Comparison of ENCODE assay signal across 4 fruit fly cellular contexts in genomic region chr3R:21481960-21482359, dm6.
TF ChIP-seq lines count a peak whose summit lies in the region.

Gene Fancm, plus strand, starts transcription at chr3R:21482325.

TF ChIP-seq in whole organism, adult, 20 proteins besides CTCF, POLR2A, EP300 and RAD21 (continued from another document):
- TF ChIP-seq Hr96 (GFP tag; optimal IDR thresholded peaks at IDR 0.05; lab: Kevin White, UChicago): peak; percentile 65
- peak; percentile 31 for TF ChIP-seq CG11617 (GFP tag; optimal IDR thresholded peaks at IDR 0.05; lab: Kevin White, UChicago)

TF ChIP-seq in whole organism, embryonic, 481 proteins besides CTCF, POLR2A, EP300 and RAD21 (continued from another document and continues in another):
- TF ChIP-seq CG13424 (tag; optimal IDR thresholded peaks at IDR 0.05; lab: Kevin White, UChicago): peak; percentile 40
- no peak for TF ChIP-seq Poxn (GFP tag; IDR thresholded peaks at IDR 0.05; lab: Robert Waterston, UW)
- TF ChIP-seq tin (GFP tag; optimal IDR thresholded peaks at IDR 0.05; lab: Kevin White, UChicago): peak; percentile 78
- peak; percentile 51 for TF ChIP-seq slp2 (GFP tag; optimal IDR thresholded peaks at IDR 0.05; lab: Kevin White, UChicago)
- peak; percentile 27 for TF ChIP-seq CG17802 (tag; optimal IDR thresholded peaks at IDR 0.05; lab: Kevin White, UChicago)
- TF ChIP-seq H2.0 (GFP tag; IDR thresholded peaks at IDR 0.05; lab: Robert Waterston, UW): peak; percentile 23; the same call in 1 of the 2 replicates
- no peak for TF ChIP-seq CG10274 (GFP tag; optimal IDR thresholded peaks at IDR 0.05; lab: Kevin White, UChicago)
- peak in 1 of 3 experiments; percentile 2 for TF ChIP-seq Stat92E (GFP tag; optimal IDR thresholded peaks at IDR 0.05; lab: Kevin White, UChicago)
- no peak for TF ChIP-seq Gsc (GFP tag; IDR thresholded peaks at IDR 0.05; lab: Robert Waterston, UW)
- TF ChIP-seq dan (GFP tag; IDR thresholded peaks at IDR 0.05; lab: Robert Waterston, UW): no peak
- TF ChIP-seq eve (GFP tag; optimal IDR thresholded peaks at IDR 0.05; lab: Kevin White, UChicago): no peak
- peak; percentile 52; the same call in 1 of the 2 replicates for TF ChIP-seq hbn (GFP tag; IDR thresholded peaks at IDR 0.05; lab: Robert Waterston, UW; ENCODE audit: partially characterized antibody)
- TF ChIP-seq CG15073 (GFP tag; optimal IDR thresholded peaks at IDR 0.05; lab: Kevin White, UChicago): peak; percentile 33
- TF ChIP-seq Bgb (GFP tag; IDR thresholded peaks at IDR 0.05; lab: Robert Waterston, UW; ENCODE audit: partially characterized antibody): peak; percentile 51
- no peak for TF ChIP-seq CG8765 (GFP tag; IDR thresholded peaks at IDR 0.05; lab: Robert Waterston, UW)
- peak; percentile 80 for TF ChIP-seq CG12155 (GFP tag; optimal IDR thresholded peaks at IDR 0.05; lab: Kevin White, UChicago)
- TF ChIP-seq ham (GFP tag; IDR thresholded peaks at IDR 0.05; lab: Robert Waterston, UW): no peak
- peak; percentile 98 for TF ChIP-seq E2f2 (GFP tag; IDR thresholded peaks at IDR 0.05; lab: Robert Waterston, UW)
- peak; percentile 57 for TF ChIP-seq CG16863 (GFP tag; optimal IDR thresholded peaks at IDR 0.05; lab: Kevin White, UChicago)
- TF ChIP-seq lola (GFP tag; optimal IDR thresholded peaks at IDR 0.05; lab: Kevin White, UChicago): peak in 1 of 3 experiments; percentile 49
- TF ChIP-seq pum (GFP tag; optimal IDR thresholded peaks at IDR 0.05; lab: Kevin White, UChicago): peak; percentile 80
- peak; percentile 9 for TF ChIP-seq Dek (tag; optimal IDR thresholded peaks at IDR 0.05; lab: Kevin White, UChicago)
- peak; percentile 4 for TF ChIP-seq Nf-YB (GFP tag; optimal IDR thresholded peaks at IDR 0.05; lab: Kevin White, UChicago)
- peak; percentile 65; the same call in 2 of the 3 replicates for TF ChIP-seq CG6791 (GFP tag; IDR thresholded peaks at IDR 0.05; lab: Robert Waterston, UW; ENCODE audit: partially characterized antibody)
- TF ChIP-seq trh (GFP tag; optimal IDR thresholded peaks at IDR 0.05; lab: Kevin White, UChicago): peak; percentile 25
- no peak for TF ChIP-seq cato (GFP tag; optimal IDR thresholded peaks at IDR 0.05; lab: Kevin White, UChicago; ENCODE audit: borderline replicate concordance)
- TF ChIP-seq Max (GFP tag; optimal IDR thresholded peaks at IDR 0.05; lab: Kevin White, UChicago): peak; percentile 55
- TF ChIP-seq grau (tag; optimal IDR thresholded peaks at IDR 0.05; lab: Kevin White, UChicago): peak; percentile 61
- no peak; the same call in 1 of the 2 replicates for TF ChIP-seq cas (GFP tag; IDR thresholded peaks at IDR 0.05; lab: Robert Waterston, UW)
- peak; percentile 68 for TF ChIP-seq sisA (GFP tag; IDR thresholded peaks at IDR 0.05; lab: Robert Waterston, UW)
- TF ChIP-seq lab (GFP tag; optimal IDR thresholded peaks at IDR 0.05; lab: Kevin White, UChicago): peak; percentile 54
- TF ChIP-seq dmrt11E (tag; optimal IDR thresholded peaks at IDR 0.05; lab: Kevin White, UChicago): peak; percentile 51
- TF ChIP-seq CG17829 (tag; optimal IDR thresholded peaks at IDR 0.05; lab: Kevin White, UChicago): peak; percentile 62
- TF ChIP-seq C15 (GFP tag; IDR thresholded peaks at IDR 0.05; lab: Robert Waterston, UW): no peak
- peak; percentile 80 for TF ChIP-seq HLH54F (GFP tag; optimal IDR thresholded peaks at IDR 0.05; lab: Kevin White, UChicago)
- peak; percentile 62 for TF ChIP-seq NfI (GFP tag; optimal IDR thresholded peaks at IDR 0.05; lab: Kevin White, UChicago)
- TF ChIP-seq her (GFP tag; optimal IDR thresholded peaks at IDR 0.05; lab: Kevin White, UChicago): peak; percentile 62
- no peak for TF ChIP-seq CG4328 (GFP tag; optimal IDR thresholded peaks at IDR 0.05; lab: Kevin White, UChicago)
- TF ChIP-seq CG13624 (GFP tag; optimal IDR thresholded peaks at IDR 0.05; lab: Kevin White, UChicago): peak; percentile 76
- peak; percentile 86 for TF ChIP-seq nerfin-1 (tag; optimal IDR thresholded peaks at IDR 0.05; lab: Kevin White, UChicago)
- TF ChIP-seq CG11560 (tag; IDR thresholded peaks at IDR 0.05; lab: Robert Waterston, UW): peak; percentile 50; the same call in 1 of the 3 replicates

TF ChIP-seq in whole organism, prepupa, 60 proteins besides CTCF, POLR2A, EP300 and RAD21 (continued from another document):
- TF ChIP-seq dsx (GFP tag; optimal IDR thresholded peaks at IDR 0.05; lab: Kevin White, UChicago; ENCODE audit: poor library complexity, severe bottlenecking): peak; percentile 91
- no peak for TF ChIP-seq CG15336 (GFP tag; IDR thresholded peaks at IDR 0.05; lab: Robert Waterston, UW)
- no peak for TF ChIP-seq Gug (GFP tag; IDR thresholded peaks at IDR 0.05; lab: Robert Waterston, UW)
- TF ChIP-seq net (GFP tag; optimal IDR thresholded peaks at IDR 0.05; lab: Kevin White, UChicago): no peak
- peak; percentile 57 for TF ChIP-seq esn (GFP tag; optimal IDR thresholded peaks at IDR 0.05; lab: Kevin White, UChicago)
- TF ChIP-seq cyc (GFP tag; optimal IDR thresholded peaks at IDR 0.05; lab: Kevin White, UChicago): peak; percentile 67
- no peak for TF ChIP-seq eg (GFP tag; IDR thresholded peaks at IDR 0.05; lab: Robert Waterston, UW)
- TF ChIP-seq Sox15 (GFP tag; optimal IDR thresholded peaks at IDR 0.05; lab: Kevin White, UChicago): peak; percentile 30
- peak; percentile 71 for TF ChIP-seq CG31627 (GFP tag; optimal IDR thresholded peaks at IDR 0.05; lab: Kevin White, UChicago)
- TF ChIP-seq CG8319 (GFP tag; optimal IDR thresholded peaks at IDR 0.05; lab: Kevin White, UChicago): no peak
- TF ChIP-seq CG6276 (GFP tag; optimal IDR thresholded peaks at IDR 0.05; lab: Kevin White, UChicago): no peak
- TF ChIP-seq CG10631 (GFP tag; optimal IDR thresholded peaks at IDR 0.05; lab: Kevin White, UChicago): peak; percentile 57
- TF ChIP-seq Ets96B (tag; optimal IDR thresholded peaks at IDR 0.05; lab: Kevin White, UChicago): no peak
- TF ChIP-seq Sox102F (GFP tag; optimal IDR thresholded peaks at IDR 0.05; lab: Kevin White, UChicago): no peak
- peak; percentile 17 for TF ChIP-seq OdsH (GFP tag; optimal IDR thresholded peaks at IDR 0.05; lab: Kevin White, UChicago)
- TF ChIP-seq CG11762 (GFP tag; optimal IDR thresholded peaks at IDR 0.05; lab: Kevin White, UChicago; ENCODE audit: insufficient read depth): no peak
- no peak for TF ChIP-seq Lpt (GFP tag; optimal IDR thresholded peaks at IDR 0.05; lab: Kevin White, UChicago)
- no peak for TF ChIP-seq CG8632 (GFP tag; optimal IDR thresholded peaks at IDR 0.05; lab: Kevin White, UChicago)
- no peak for TF ChIP-seq CG1621 (tag; optimal IDR thresholded peaks at IDR 0.05; lab: Kevin White, UChicago)
- TF ChIP-seq Eip78C (GFP tag; lab: Kevin White, UChicago): peak; percentile 76
- TF ChIP-seq CG8119 (GFP tag; IDR thresholded peaks at IDR 0.05; lab: Robert Waterston, UW): no peak
- TF ChIP-seq fkh (GFP tag; optimal IDR thresholded peaks at IDR 0.05; lab: Kevin White, UChicago): peak; percentile 94
- TF ChIP-seq Eip75B (GFP tag; optimal IDR thresholded peaks at IDR 0.05; lab: Kevin White, UChicago): no peak
- no peak for TF ChIP-seq fd59A (GFP tag; optimal IDR thresholded peaks at IDR 0.05; lab: Kevin White, UChicago)
- peak; percentile 36 for TF ChIP-seq CG3919 (GFP tag; optimal IDR thresholded peaks at IDR 0.05; lab: Kevin White, UChicago)
- peak; percentile 56 for TF ChIP-seq pdm3 (GFP tag; optimal IDR thresholded peaks at IDR 0.05; lab: Kevin White, UChicago)
- peak; percentile 7 for TF ChIP-seq CG10669 (GFP tag; optimal IDR thresholded peaks at IDR 0.05; lab: Kevin White, UChicago)
- no peak for TF ChIP-seq CG3032 (tag; optimal IDR thresholded peaks at IDR 0.05; lab: Kevin White, UChicago)
- TF ChIP-seq spab (GFP tag; optimal IDR thresholded peaks at IDR 0.05; lab: Kevin White, UChicago): no peak
- TF ChIP-seq CG9139 (GFP tag; optimal IDR thresholded peaks at IDR 0.05; lab: Kevin White, UChicago): no peak
- TF ChIP-seq CG6792 (GFP tag; optimal IDR thresholded peaks at IDR 0.05; lab: Kevin White, UChicago): no peak
- TF ChIP-seq fd85E (GFP tag; optimal IDR thresholded peaks at IDR 0.05; lab: Kevin White, UChicago): no peak
- TF ChIP-seq CG4318 (GFP tag; optimal IDR thresholded peaks at IDR 0.05; lab: Kevin White, UChicago): no peak
- TF ChIP-seq Sox14 (GFP tag; optimal IDR thresholded peaks at IDR 0.05; lab: Kevin White, UChicago): no peak
- no peak for TF ChIP-seq ss (GFP tag; optimal IDR thresholded peaks at IDR 0.05; lab: Kevin White, UChicago)
- peak; percentile 22 for TF ChIP-seq Ets21C (GFP tag; optimal IDR thresholded peaks at IDR 0.05; lab: Kevin White, UChicago)
- peak; percentile 98 for TF ChIP-seq CG6808 (GFP tag; optimal IDR thresholded peaks at IDR 0.05; lab: Kevin White, UChicago)
- peak in 1 of 2 experiments; percentile 3 for TF ChIP-seq salr (GFP tag; optimal IDR thresholded peaks at IDR 0.05; lab: Kevin White, UChicago)
- TF ChIP-seq achi (GFP tag; optimal IDR thresholded peaks at IDR 0.05; lab: Kevin White, UChicago): no peak

TF ChIP-seq in whole organism, wandering third instar larva, 38 proteins besides CTCF, POLR2A, EP300 and RAD21 (continued from another document):
- TF ChIP-seq Hnf4 (GFP tag; optimal IDR thresholded peaks at IDR 0.05; lab: Kevin White, UChicago) (peak; percentile 70), Jra (GFP tag; optimal IDR thresholded peaks at IDR 0.05; lab: Kevin White, UChicago) (peak; percentile 63), Mio (GFP tag; optimal IDR thresholded peaks at IDR 0.05; lab: Kevin White, UChicago) (no peak), sage (GFP tag; optimal IDR thresholded peaks at IDR 0.05; lab: Kevin White, UChicago) (no peak), Sp1 (GFP tag; optimal IDR thresholded peaks at IDR 0.05; lab: Kevin White, UChicago) (no peak), pan (optimal IDR thresholded peaks at IDR 0.05; lab: Kevin White, UChicago) (no peak), ey (GFP tag; optimal IDR thresholded peaks at IDR 0.05; lab: Kevin White, UChicago) (peak; percentile 58), dsf (GFP tag; optimal IDR thresholded peaks at IDR 0.05; lab: Kevin White, UChicago; ENCODE audit: borderline replicate concordance) (no peak), jim (GFP tag; optimal IDR thresholded peaks at IDR 0.05; lab: Kevin White, UChicago) (no peak), brk (GFP tag; optimal IDR thresholded peaks at IDR 0.05; lab: Kevin White, UChicago) (peak; percentile 66), Vsx2 (GFP tag; optimal IDR thresholded peaks at IDR 0.05; lab: Kevin White, UChicago; ENCODE audit: partially characterized antibody) (no peak), Hr83 (GFP tag; optimal IDR thresholded peaks at IDR 0.05; lab: Kevin White, UChicago; ENCODE audit: poor library complexity, severe bottlenecking) (peak; percentile 3), br (GFP tag; optimal IDR thresholded peaks at IDR 0.05; lab: Kevin White, UChicago) (peak; percentile 60), Dif (GFP tag; optimal IDR thresholded peaks at IDR 0.05; lab: Kevin White, UChicago; ENCODE audit: partially characterized antibody) (no peak)
